Worm (Caenorhabditis elegans) whole organism, mixed stage, embryonic: ENCODE measurements around the gene ubc-7.

Experiments
- blmp-1 ChIP-seq: fragments of 150-350 bp; optimal IDR thresholded peaks from 2 replicates; lab custom pipeline; 2014; ENCODE audit warnings: missing biosample characterization, missing genetic modification characterization
- elt-1 ChIP-seq: sonication (generic microtip); optimal IDR thresholded peaks from 2 replicates; lab custom pipeline; 2017; ENCODE audit warnings: missing genetic modification characterization, mild to moderate bottlenecking, missing compliant biosample characterization, antibody characterized with exemption, moderate library complexity, borderline replicate concordance; ENCODE audit not compliant: insufficient read depth
- elt-3 ChIP-seq: fragments of 150-350 bp; optimal IDR thresholded peaks from 2 replicates; lab custom pipeline; 2014; ENCODE audit warnings: missing biosample characterization, missing genetic modification characterization
- lin-13 ChIP-seq: fragments of 150-350 bp; optimal IDR thresholded peaks from 2 replicates; lab custom pipeline; 2014; ENCODE audit warnings: missing biosample characterization, missing genetic modification characterization
- nhr-12 ChIP-seq: fragments of 150-350 bp; optimal IDR thresholded peaks from 2 replicates; lab custom pipeline; 2014; ENCODE audit warnings: missing biosample characterization, missing genetic modification characterization
- nhr-237 ChIP-seq: fragments of 150-350 bp; optimal IDR thresholded peaks from 2 replicates; lab custom pipeline; 2014; ENCODE audit warnings: missing biosample characterization, missing genetic modification characterization
- nhr-76 ChIP-seq: sonication (generic microtip); optimal IDR thresholded peaks from 2 replicates; lab custom pipeline; 2017; ENCODE audit warnings: missing biosample characterization, missing genetic modification characterization
- unc-120 ChIP-seq: sonication (generic microtip); optimal IDR thresholded peaks from 2 replicates; lab custom pipeline; 2017; ENCODE audit warnings: missing genetic modification characterization, missing compliant biosample characterization; ENCODE audit not compliant: poor library complexity, severe bottlenecking
- unc-62 ChIP-seq: fragments of 150-350 bp; optimal IDR thresholded peaks from 2 replicates; lab custom pipeline; 2014; ENCODE audit warnings: missing biosample characterization, missing genetic modification reagents, missing genetic modification characterization
- ztf-11 ChIP-seq: fragments of 150-350 bp; optimal IDR thresholded peaks from 2 replicates; lab custom pipeline; 2014; ENCODE audit warnings: missing biosample characterization, missing genetic modification characterization

ce11 chrIII:9661119-9661518 lies 30.2 kb upstream of the ubc-7 start:
- TF ChIP-seq nhr-237 (tag; lab: Kevin White, UChicago): no peak
- peak; percentile 54 for TF ChIP-seq elt-1 (tag; lab: Kevin White, UChicago)
- no peak for TF ChIP-seq lin-13 (tag; lab: Kevin White, UChicago)
- TF ChIP-seq nhr-12 (tag; lab: Kevin White, UChicago): no peak
- no peak for TF ChIP-seq unc-120 (tag; lab: Kevin White, UChicago)
- TF ChIP-seq nhr-76 (tag; lab: Kevin White, UChicago): no peak
- no peak for TF ChIP-seq elt-3 (tag; lab: Kevin White, UChicago)
- no peak for TF ChIP-seq blmp-1 (tag; lab: Kevin White, UChicago)
- no peak for TF ChIP-seq ztf-11
- no peak for TF ChIP-seq unc-62 (GFP tag; lab: Kevin White, UChicago)
